Worm (Caenorhabditis elegans): ENCODE data around the gene nhr-96.

- no peak for TF ChIP-seq zip-5 (tag; optimal IDR thresholded peaks at IDR 0.05)
- no peak for TF ChIP-seq pha-4 (tag; optimal IDR thresholded peaks at IDR 0.05)
Measured at ce11 chrV:2259750-2260149, 26.5 kb downstream of the nhr-96 start, which contains the start of gene nhr-182.
